Fruit fly (Drosophila melanogaster) whole organism, embryonic: ENCODE results near the gene CG4328.

ENCODE experiments used
- Bteb2 ChIP-seq: fragments of 200-800 bp; sonication (Bioruptor generic); optimal IDR thresholded peaks from 2 replicates; lab custom pipeline; 2016; ENCODE audit warnings: missing biosample characterization, missing genetic modification characterization
- CG10462 ChIP-seq: fragments of 200-800 bp; sonication (Bioruptor generic); optimal IDR thresholded peaks from 2 replicates; lab custom pipeline; 2016; ENCODE audit warnings: missing biosample characterization, missing genetic modification characterization
- CG12219 ChIP-seq: fragments of 200-800 bp; sonication (Bioruptor generic); optimal IDR thresholded peaks from 3 replicates; lab custom pipeline; 2018; ENCODE audit warnings: missing biosample characterization, mild to moderate bottlenecking, missing genetic modification characterization
- CG18599 ChIP-seq: fragments of 200-800 bp; sonication (Bioruptor generic); optimal IDR thresholded peaks from 3 replicates; lab custom pipeline; 2017; ENCODE audit warnings: missing biosample characterization, missing genetic modification characterization, mild to moderate bottlenecking, moderate library complexity, missing genetic modification reagents
- CG18619 ChIP-seq: fragments of 200-800 bp; sonication (Bioruptor generic); optimal IDR thresholded peaks from 3 replicates; lab custom pipeline; 2017; ENCODE audit warnings: missing biosample characterization, mild to moderate bottlenecking, missing genetic modification characterization
- CG34422 ChIP-seq: fragments of 200-800 bp; sonication (Bioruptor generic); IDR thresholded peaks from 3 replicates; pipeline ENCODE4 v1.3.6; 2022; ENCODE audit warnings: missing biosample characterization, missing genetic modification characterization
- caup ChIP-seq: fragments of 200-800 bp; sonication (Bioruptor generic); optimal IDR thresholded peaks from 3 replicates; lab custom pipeline; 2017; ENCODE audit warnings: missing biosample characterization, mild to moderate bottlenecking, missing genetic modification characterization, moderate library complexity; ENCODE audit not compliant: severe bottlenecking
- fru ChIP-seq: fragments of >200 bp; optimal IDR thresholded peaks from 2 replicates; lab custom pipeline; 2017
- sens-2 ChIP-seq: fragments of 200-800 bp; sonication (Bioruptor generic); IDR thresholded peaks from 2 replicates; pipeline ENCODE4 v1.3.6; 2022; ENCODE audit warnings: missing biosample characterization, missing genetic modification characterization
- stc ChIP-seq: fragments of 200-800 bp; sonication (Bioruptor generic); IDR thresholded peaks from 2 replicates; pipeline ENCODE4 v1.3.6; 2022; ENCODE audit warnings: missing biosample characterization, missing genetic modification characterization

DNA sequence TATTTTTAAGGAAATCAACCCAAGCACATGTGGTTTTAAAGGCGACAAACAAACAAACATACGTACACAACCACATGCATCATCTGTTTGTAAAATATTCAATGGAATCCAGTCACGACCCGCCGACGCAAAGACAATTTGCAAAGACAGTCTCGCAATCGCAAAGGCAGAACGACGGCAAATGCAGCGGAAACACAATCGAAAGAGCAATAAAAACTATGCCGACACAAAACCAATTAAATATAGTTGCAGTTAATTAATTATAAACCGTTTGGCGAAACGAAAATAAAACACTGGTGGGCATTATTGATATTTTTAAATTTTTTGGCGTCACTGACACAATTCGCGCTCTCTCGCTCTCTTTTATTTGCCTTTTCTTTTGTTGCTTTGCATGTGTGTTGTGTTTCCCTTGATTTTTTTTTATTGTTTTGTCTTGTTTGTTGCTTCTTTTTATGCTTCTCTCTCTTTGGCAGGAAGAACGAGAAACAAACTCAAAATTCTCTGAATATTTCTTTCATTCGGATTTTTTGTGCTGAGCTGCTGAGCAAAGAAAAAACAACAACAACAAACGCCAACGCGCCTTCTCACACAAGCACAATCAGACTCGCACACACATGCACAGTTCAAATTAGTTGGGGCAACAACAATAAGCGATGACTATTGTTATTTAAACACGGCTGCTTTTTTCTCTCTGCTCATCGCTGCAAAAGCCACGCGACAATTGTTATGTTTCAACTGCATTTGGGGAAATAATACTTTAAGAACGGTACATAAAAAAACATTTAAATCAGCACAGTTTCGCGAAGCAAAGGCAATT lies 30.2 kb downstream of the CG4328 start:
- TF ChIP-seq sens-2, result no peak
- TF ChIP-seq fru (lab: Kevin White, UChicago), result no peak
- TF ChIP-seq Bteb2 (GFP tag; lab: Kevin White, UChicago), result no peak
- no peak for TF ChIP-seq stc (GFP tag; lab: Robert Waterston, UW)
- no peak for TF ChIP-seq CG12219 (GFP tag; lab: Kevin White, UChicago)
- TF ChIP-seq caup (GFP tag; lab: Kevin White, UChicago), result no peak
- no peak for TF ChIP-seq CG18619 (GFP tag; lab: Kevin White, UChicago)
- 0 out of 3 replicates have a peak, but pooled peaks have one; percentile 41 for TF ChIP-seq CG34422 (GFP tag; lab: Robert Waterston, UW)
- TF ChIP-seq CG18599 (GFP tag; lab: Kevin White, UChicago), result no peak
- TF ChIP-seq CG10462 (GFP tag; lab: Kevin White, UChicago), result no peak
